Fruit fly (Drosophila melanogaster) whole organism, prepupa: ENCODE measurements around the gene PLCXD.

Experiments
- Blimp-1 ChIP-seq: fragments of 200-800 bp; sonication (Bioruptor generic); optimal IDR thresholded peaks from 3 replicates; lab custom pipeline; 2017; ENCODE audit warnings: missing biosample characterization, missing genetic modification characterization, mild to moderate bottlenecking, moderate library complexity, missing genetic modification reagents
- CG10631 ChIP-seq: fragments of 200-800 bp; sonication (Bioruptor generic); optimal IDR thresholded peaks from 2 replicates; lab custom pipeline; 2016; ENCODE audit warnings: missing biosample characterization, missing genetic modification characterization
- CG10669 ChIP-seq: fragments of 200-800 bp; sonication (Bioruptor generic); optimal IDR thresholded peaks from 3 replicates; lab custom pipeline; 2018; ENCODE audit warnings: missing biosample characterization, mild to moderate bottlenecking, missing genetic modification characterization, moderate library complexity
- CG11294 ChIP-seq: fragments of 200-800 bp; sonication (Bioruptor generic); IDR thresholded peaks from 2 replicates; pipeline ENCODE4 v1.3.6; 2022; ENCODE audit warnings: missing biosample characterization, missing genetic modification characterization
- CG11762 ChIP-seq: fragments of 200-800 bp; sonication (Bioruptor generic); optimal IDR thresholded peaks from 3 replicates; lab custom pipeline; 2016; ENCODE audit warnings: missing biosample characterization, missing genetic modification characterization; ENCODE audit not compliant: insufficient read depth
- CG11902 ChIP-seq: fragments of 200-800 bp; sonication (Bioruptor generic); optimal IDR thresholded peaks from 3 replicates; lab custom pipeline; 2016; ENCODE audit warnings: missing biosample characterization, missing genetic modification characterization
- CG15336 ChIP-seq: fragments of 200-800 bp; sonication (Bioruptor generic); IDR thresholded peaks from 2 replicates; pipeline ENCODE4 v1.3.6; 2022; ENCODE audit warnings: missing biosample characterization, missing genetic modification characterization
- CG1621 ChIP-seq: fragments of 200-800 bp; sonication (Bioruptor generic); optimal IDR thresholded peaks from 3 replicates; lab custom pipeline; 2018; ENCODE audit warnings: missing biosample characterization, mild to moderate bottlenecking, missing genetic modification characterization
- CG16779 ChIP-seq: fragments of 200-800 bp; sonication (Bioruptor generic); optimal IDR thresholded peaks from 3 replicates; lab custom pipeline; 2017; ENCODE audit warnings: missing biosample characterization, mild to moderate bottlenecking, missing genetic modification characterization
- CG3032 ChIP-seq: fragments of 200-800 bp; optimal IDR thresholded peaks from 2 replicates; lab custom pipeline; 2019; ENCODE audit warnings: missing biosample characterization, mild to moderate bottlenecking, missing genetic modification characterization, moderate library complexity
- CG31627 ChIP-seq: fragments of 200-800 bp; sonication (Bioruptor generic); optimal IDR thresholded peaks from 3 replicates; lab custom pipeline; 2016; ENCODE audit warnings: missing biosample characterization, missing genetic modification characterization
- CG32006 ChIP-seq: fragments of 200-800 bp; sonication (Bioruptor generic); optimal IDR thresholded peaks from 3 replicates; lab custom pipeline; 2017; ENCODE audit warnings: missing biosample characterization, mild to moderate bottlenecking, missing genetic modification characterization
- CG34406 ChIP-seq: fragments of 200-800 bp; sonication (Bioruptor generic); optimal IDR thresholded peaks from 3 replicates; lab custom pipeline; 2016; ENCODE audit warnings: missing biosample characterization, missing genetic modification characterization
- CG3919 ChIP-seq: fragments of 200-800 bp; sonication (Bioruptor generic); optimal IDR thresholded peaks from 3 replicates; lab custom pipeline; 2016; ENCODE audit warnings: missing biosample characterization, missing genetic modification characterization
- CG6792 ChIP-seq: fragments of 200-800 bp; sonication (Bioruptor generic); optimal IDR thresholded peaks from 3 replicates; lab custom pipeline; 2016; ENCODE audit warnings: missing biosample characterization, missing genetic modification characterization
- CG6854 ChIP-seq: fragments of 200-800 bp; sonication (Bioruptor generic); optimal IDR thresholded peaks from 2 replicates; lab custom pipeline; 2017; ENCODE audit warnings: missing biosample characterization, mild to moderate bottlenecking, missing genetic modification characterization
- CG8119 ChIP-seq: fragments of 200-800 bp; sonication (Bioruptor generic); IDR thresholded peaks from 3 replicates; pipeline ENCODE4 v1.3.6; 2022; ENCODE audit warnings: missing biosample characterization, missing genetic modification characterization
- CG9139 ChIP-seq: fragments of 200-800 bp; sonication (Bioruptor generic); optimal IDR thresholded peaks from 3 replicates; lab custom pipeline; 2017; ENCODE audit warnings: missing biosample characterization, mild to moderate bottlenecking, missing genetic modification characterization
- Eip78C ChIP-seq: fragments of 200-800 bp; sonication (Bioruptor generic); peaks from one replicate; lab custom pipeline; 2016; ENCODE audit warnings: missing biosample characterization, missing genetic modification characterization
- Eip93F ChIP-seq: fragments of 200-800 bp; sonication (Bioruptor generic); optimal IDR thresholded peaks from 2 replicates; lab custom pipeline; 2016; ENCODE audit warnings: missing biosample characterization, mild to moderate bottlenecking, missing genetic modification characterization
- Ets21C ChIP-seq: fragments of 200-800 bp; sonication (Bioruptor generic); optimal IDR thresholded peaks from 3 replicates; lab custom pipeline; 2016; ENCODE audit warnings: missing biosample characterization, missing genetic modification characterization
- Ets96B ChIP-seq: fragments of 200-800 bp; optimal IDR thresholded peaks from 2 replicates; lab custom pipeline; 2019; ENCODE audit warnings: missing biosample characterization, mild to moderate bottlenecking, missing genetic modification characterization, moderate library complexity
- Gug ChIP-seq: fragments of 200-800 bp; sonication (Bioruptor generic); IDR thresholded peaks from 2 replicates; pipeline ENCODE4 v1.3.6; 2022; ENCODE audit warnings: missing biosample characterization, missing genetic modification characterization
- Hr38 ChIP-seq: sonication (Bioruptor generic); optimal IDR thresholded peaks from 2 replicates; lab custom pipeline; 2016; ENCODE audit warnings: missing biosample characterization, missing genetic modification characterization
- Hr39 ChIP-seq: fragments of 200-800 bp; sonication (Bioruptor generic); optimal IDR thresholded peaks from 2 replicates; lab custom pipeline; 2016; ENCODE audit warnings: missing biosample characterization, missing genetic modification characterization
- Met ChIP-seq: fragments of 200-800 bp; sonication (Bioruptor generic); optimal IDR thresholded peaks from 3 replicates; lab custom pipeline; 2016; ENCODE audit warnings: missing biosample characterization, missing genetic modification characterization
- OdsH ChIP-seq: fragments of 200-800 bp; sonication (Bioruptor generic); optimal IDR thresholded peaks from 3 replicates; lab custom pipeline; 2016; ENCODE audit warnings: missing biosample characterization, missing genetic modification characterization
- Sox14 ChIP-seq: fragments of 200-800 bp; sonication (Bioruptor generic); optimal IDR thresholded peaks from 3 replicates; lab custom pipeline; 2016; ENCODE audit warnings: missing biosample characterization, missing genetic modification characterization
- acj6 ChIP-seq: fragments of 200-800 bp; sonication (Bioruptor generic); optimal IDR thresholded peaks from 3 replicates; lab custom pipeline; 2016; ENCODE audit warnings: missing biosample characterization, missing genetic modification characterization
- dac ChIP-seq: fragments of 200-800 bp; sonication (Bioruptor generic); optimal IDR thresholded peaks from 2 replicates; lab custom pipeline; 2017; ENCODE audit warnings: missing biosample characterization, mild to moderate bottlenecking, missing genetic modification characterization
- fd85E ChIP-seq: fragments of 200-800 bp; sonication (Bioruptor generic); optimal IDR thresholded peaks from 3 replicates; lab custom pipeline; 2016; ENCODE audit warnings: missing biosample characterization, missing genetic modification characterization
- lz ChIP-seq: fragments of 200-800 bp; sonication (Bioruptor generic); optimal IDR thresholded peaks from 3 replicates; lab custom pipeline; 2016; ENCODE audit warnings: missing biosample characterization, missing genetic modification characterization
- net ChIP-seq: fragments of 200-800 bp; sonication (Bioruptor generic); optimal IDR thresholded peaks from 3 replicates; lab custom pipeline; 2016; ENCODE audit warnings: missing biosample characterization, missing genetic modification characterization
- salr ChIP-seq, 2 experiments: fragments of 200-800 bp; sonication (Bioruptor generic); optimal IDR thresholded peaks; 3 replicates each; lab custom pipeline; 2016 to 2018; ENCODE audit warnings: missing biosample characterization in 2 of 2, missing genetic modification characterization in 2 of 2, mild to moderate bottlenecking in 1 of 2
- spab ChIP-seq: fragments of 200-800 bp; sonication (Bioruptor generic); optimal IDR thresholded peaks from 2 replicates; lab custom pipeline; 2017; ENCODE audit warnings: missing biosample characterization, mild to moderate bottlenecking, missing genetic modification characterization, missing genetic modification reagents
- svp ChIP-seq: fragments of 200-800 bp; sonication (Bioruptor generic); peaks from one replicate; lab custom pipeline; 2016; ENCODE audit warnings: missing biosample characterization, missing genetic modification characterization
- topi ChIP-seq: fragments of 200-800 bp; sonication (Bioruptor generic); optimal IDR thresholded peaks from 3 replicates; lab custom pipeline; 2016; ENCODE audit warnings: missing biosample characterization, missing genetic modification characterization

PLCXD gene

DNA sequence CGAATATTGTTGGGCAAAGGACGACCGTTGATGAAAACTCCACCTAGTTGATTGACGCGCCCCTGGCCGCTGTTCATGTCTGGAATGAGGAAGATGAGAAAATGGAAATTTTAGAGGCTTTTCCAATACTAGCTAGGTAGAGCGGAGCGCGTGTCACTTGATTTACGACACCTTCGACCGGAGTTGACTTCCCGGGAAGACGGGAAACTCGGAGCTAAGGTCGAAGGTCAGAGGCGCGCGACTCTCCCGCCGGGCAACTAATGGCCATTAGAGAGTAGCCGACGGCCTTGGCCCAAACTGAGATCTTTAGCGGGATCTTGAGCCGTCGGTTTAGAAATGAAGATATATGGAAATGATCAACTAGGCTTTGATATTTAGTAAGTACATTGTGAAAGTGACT, 35.8 kb downstream of the PLCXD start:
- TF ChIP-seq CG9139 (GFP tag; lab: Kevin White, UChicago) (no peak), fd85E (GFP tag; lab: Kevin White, UChicago) (no peak), svp (GFP tag; lab: Kevin White, UChicago) (no peak), dac (GFP tag; lab: Kevin White, UChicago) (no peak), Hr39 (GFP tag; lab: Kevin White, UChicago) (no peak), CG32006 (no peak), Ets96B (tag; lab: Kevin White, UChicago) (no peak), salr (GFP tag; optimal IDR thresholded peaks at IDR 0.05; lab: Kevin White, UChicago) (no peak), CG6792 (no peak), CG3032 (tag; lab: Kevin White, UChicago) (no peak), CG11294 (GFP tag; lab: Robert Waterston, UW) (no peak), lz (GFP tag; lab: Kevin White, UChicago) (no peak), Eip93F (GFP tag; lab: Kevin White, UChicago) (no peak), CG16779 (no peak), CG34406 (GFP tag; lab: Kevin White, UChicago) (no peak), CG31627 (no peak), Eip78C (GFP tag; lab: Kevin White, UChicago) (no peak)

DNA sequence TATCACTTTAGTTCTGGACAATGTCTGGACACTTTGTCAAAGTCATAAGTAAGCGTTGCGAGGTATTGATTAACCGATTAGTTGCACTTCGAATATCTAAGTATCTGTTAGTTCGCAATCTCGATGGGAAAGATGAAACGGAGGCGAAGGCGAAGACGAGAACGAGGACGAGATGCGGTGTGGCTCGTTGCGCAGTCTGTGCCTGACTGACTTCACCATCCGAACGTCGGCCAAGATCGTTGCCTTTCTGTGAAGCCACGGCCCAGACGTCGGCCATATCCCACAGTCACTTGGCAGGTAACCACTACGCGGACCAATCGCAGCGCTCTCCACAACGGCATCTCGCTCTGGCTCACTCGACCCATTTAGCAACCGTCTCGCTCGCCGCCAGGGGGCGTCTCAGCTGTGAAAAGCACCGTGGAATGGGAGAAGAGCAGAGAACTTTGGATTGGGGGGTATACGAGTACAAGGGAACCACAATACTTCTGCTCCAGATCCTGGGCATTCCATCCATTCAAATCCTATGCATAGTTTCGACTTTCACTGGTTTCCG, 36.5 kb downstream of the PLCXD start, which contains the start of gene prd:
Gene prd (minus strand): TSS at position 209 of the 553 bp plus-strand sequence.
- TF ChIP-seq OdsH (GFP tag; lab: Kevin White, UChicago) (no peak), Ets21C (GFP tag; lab: Kevin White, UChicago) (no peak)

DNA sequence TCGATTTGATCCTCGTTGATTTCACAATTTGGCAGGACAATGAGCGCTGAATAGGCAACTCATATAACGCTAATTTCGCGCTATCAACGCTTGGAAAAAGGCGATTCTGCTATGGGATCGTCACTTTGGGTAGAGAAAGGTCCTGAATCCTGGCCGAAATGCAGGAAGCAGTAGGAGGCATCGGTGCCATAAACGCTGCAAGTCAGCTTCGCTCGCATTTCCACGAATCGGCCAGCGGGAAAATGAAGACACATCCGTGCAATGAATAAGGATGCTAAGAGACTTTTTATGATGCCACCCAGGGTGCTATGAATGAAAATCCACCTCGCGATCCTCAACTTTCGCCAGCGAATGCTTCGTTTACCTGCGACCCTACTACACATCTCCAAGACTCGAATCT, 38.2 kb downstream of the PLCXD start:
- no peak for TF ChIP-seq CG16779
- no peak for TF ChIP-seq CG6854 (GFP tag; lab: Kevin White, UChicago)
- no peak for TF ChIP-seq spab (GFP tag; lab: Kevin White, UChicago)
- TF ChIP-seq fd85E (GFP tag; lab: Kevin White, UChicago), result no peak
- no peak for TF ChIP-seq Met
- TF ChIP-seq CG10631 (GFP tag; lab: Kevin White, UChicago), result no peak
- no peak for TF ChIP-seq topi
- no peak for TF ChIP-seq CG10669 (GFP tag; lab: Kevin White, UChicago)
- TF ChIP-seq Blimp-1 (GFP tag; lab: Kevin White, UChicago), result no peak
- no peak for TF ChIP-seq CG15336
- no peak for TF ChIP-seq CG31627
- no peak for TF ChIP-seq CG3032 (tag; lab: Kevin White, UChicago)
- TF ChIP-seq CG11762 (GFP tag; lab: Kevin White, UChicago), result no peak
- no peak for TF ChIP-seq CG8119 (GFP tag; lab: Robert Waterston, UW)
- TF ChIP-seq CG6792, result no peak
- TF ChIP-seq net (GFP tag; lab: Kevin White, UChicago), result no peak
- TF ChIP-seq acj6 (GFP tag; lab: Kevin White, UChicago), result no peak
- TF ChIP-seq Sox14 (GFP tag; lab: Kevin White, UChicago), result no peak
- TF ChIP-seq CG11902 (GFP tag; lab: Kevin White, UChicago), result no peak
- TF ChIP-seq CG1621 (tag; lab: Kevin White, UChicago), result no peak

DNA sequence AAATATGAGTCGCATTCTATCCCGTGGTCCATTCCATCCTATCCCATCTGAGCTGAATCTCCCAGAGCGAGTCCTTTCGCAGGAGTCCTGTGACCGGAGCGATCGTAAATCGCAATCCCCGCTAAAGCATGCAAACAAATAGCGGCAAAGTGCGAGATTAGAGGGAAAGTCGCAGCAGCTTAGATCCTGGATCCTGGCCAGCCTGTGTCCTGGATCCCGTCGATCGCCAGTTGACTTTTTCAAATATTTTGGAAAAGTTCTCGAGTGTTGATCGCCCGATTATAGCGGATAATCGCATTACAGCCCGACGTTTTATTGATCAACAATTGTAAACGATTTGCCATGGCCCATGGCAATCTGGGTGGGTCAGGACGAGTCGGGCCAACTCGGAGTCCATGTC, 39.9 kb downstream of the PLCXD start:
- no peak for TF ChIP-seq Hr38 (GFP tag; lab: Kevin White, UChicago)
- no peak for TF ChIP-seq CG6854 (GFP tag; lab: Kevin White, UChicago)
- TF ChIP-seq net (GFP tag; lab: Kevin White, UChicago), result no peak
- TF ChIP-seq CG6792, result no peak
- no peak for TF ChIP-seq CG10669 (GFP tag; lab: Kevin White, UChicago)
- no peak for TF ChIP-seq Gug (GFP tag; lab: Robert Waterston, UW)
- no peak for TF ChIP-seq CG3919 (GFP tag; lab: Kevin White, UChicago)
- TF ChIP-seq CG32006, result no peak
- TF ChIP-seq spab (GFP tag; lab: Kevin White, UChicago), result no peak
- TF ChIP-seq CG11902 (GFP tag; lab: Kevin White, UChicago), result no peak
